Fruit fly (Drosophila melanogaster) whole organism, embryonic: Measurements from ENCODE around the gene Mlp84B.

ENCODE experiments used
- BtbVII ChIP-seq: fragments of 200-800 bp; sonication (Bioruptor generic); optimal IDR thresholded peaks from 3 replicates; lab custom pipeline; 2017; ENCODE audit warnings: missing biosample characterization, mild to moderate bottlenecking, missing genetic modification characterization
- CG10366 ChIP-seq: fragments of 200-800 bp; sonication (Bioruptor generic); IDR thresholded peaks from 2 replicates; pipeline ENCODE4 v1.3.6; 2022; ENCODE audit warnings: missing biosample characterization, missing genetic modification characterization
- CG10462 ChIP-seq: fragments of 200-800 bp; sonication (Bioruptor generic); optimal IDR thresholded peaks from 2 replicates; lab custom pipeline; 2016; ENCODE audit warnings: missing biosample characterization, missing genetic modification characterization
- CG10979 ChIP-seq: fragments of 200-800 bp; sonication (Bioruptor generic); optimal IDR thresholded peaks from 2 replicates; lab custom pipeline; 2018; ENCODE audit warnings: missing biosample characterization, mild to moderate bottlenecking, missing genetic modification characterization, moderate library complexity
- CG13775 ChIP-seq: fragments of 200-800 bp; sonication (Bioruptor generic); optimal IDR thresholded peaks from 3 replicates; lab custom pipeline; 2017; ENCODE audit warnings: missing biosample characterization, mild to moderate bottlenecking, missing genetic modification characterization
- CG15269 ChIP-seq: fragments of 200-800 bp; sonication (Bioruptor generic); optimal IDR thresholded peaks from 2 replicates; lab custom pipeline; 2018; ENCODE audit warnings: missing biosample characterization, mild to moderate bottlenecking, missing genetic modification characterization, moderate library complexity
- CG15514 ChIP-seq: fragments of 200-800 bp; sonication (Bioruptor generic); optimal IDR thresholded peaks from 3 replicates; lab custom pipeline; 2017; ENCODE audit warnings: missing biosample characterization, missing genetic modification characterization, mild to moderate bottlenecking, moderate library complexity, missing genetic modification reagents
- CG15696 ChIP-seq: fragments of 200-800 bp; sonication (Bioruptor generic); optimal IDR thresholded peaks from 2 replicates; lab custom pipeline; 2019; ENCODE audit warnings: missing biosample characterization, mild to moderate bottlenecking, missing genetic modification characterization, moderate library complexity
- CG1603 ChIP-seq: fragments of 200-800 bp; sonication (Bioruptor generic); optimal IDR thresholded peaks from 2 replicates; lab custom pipeline; 2019; ENCODE audit warnings: missing biosample characterization, mild to moderate bottlenecking, missing genetic modification characterization, moderate library complexity
- CG1792 ChIP-seq: fragments of 200-800 bp; sonication (Bioruptor generic); optimal IDR thresholded peaks from 2 replicates; lab custom pipeline; 2016; ENCODE audit warnings: missing biosample characterization, missing genetic modification characterization
- CG30020 ChIP-seq: fragments of 200-800 bp; optimal IDR thresholded peaks from 2 replicates; lab custom pipeline; 2019; ENCODE audit warnings: missing biosample characterization, mild to moderate bottlenecking, missing genetic modification characterization, moderate library complexity
- CG3065 ChIP-seq: fragments of 200-800 bp; sonication (Bioruptor generic); optimal IDR thresholded peaks from 2 replicates; lab custom pipeline; 2016; ENCODE audit warnings: missing biosample characterization, missing genetic modification characterization
- CG31365 ChIP-seq: fragments of 200-800 bp; sonication (Bioruptor generic); optimal IDR thresholded peaks from 2 replicates; lab custom pipeline; 2018; ENCODE audit warnings: missing biosample characterization, mild to moderate bottlenecking, missing genetic modification characterization
- CG3407 ChIP-seq: fragments of 200-800 bp; sonication (Bioruptor generic); optimal IDR thresholded peaks from 2 replicates; lab custom pipeline; 2018; ENCODE audit warnings: missing biosample characterization, mild to moderate bottlenecking, missing genetic modification characterization
- CG34422 ChIP-seq: fragments of 200-800 bp; sonication (Bioruptor generic); IDR thresholded peaks from 3 replicates; pipeline ENCODE4 v1.3.6; 2022; ENCODE audit warnings: missing biosample characterization, missing genetic modification characterization
- CG3726 ChIP-seq: fragments of 200-800 bp; sonication (Bioruptor generic); IDR thresholded peaks from 3 replicates; pipeline ENCODE4, ENCODE4 v1.3.6; 2022; ENCODE audit warnings: missing biosample characterization, missing genetic modification characterization
- CG4617 ChIP-seq: fragments of 200-800 bp; sonication (Bioruptor generic); optimal IDR thresholded peaks from 3 replicates; lab custom pipeline; 2016; ENCODE audit warnings: missing biosample characterization, missing genetic modification characterization, borderline replicate concordance
- CG4854 ChIP-seq: fragments of 200-800 bp; sonication (Bioruptor generic); optimal IDR thresholded peaks from 2 replicates; lab custom pipeline; 2016; ENCODE audit warnings: missing biosample characterization, missing genetic modification characterization, inconsistent platforms
- CG6654 ChIP-seq: fragments of 200-800 bp; sonication (Bioruptor generic); optimal IDR thresholded peaks from 2 replicates; lab custom pipeline; 2017; ENCODE audit warnings: missing biosample characterization, mild to moderate bottlenecking, missing genetic modification characterization
- CG6765 ChIP-seq: fragments of 200-800 bp; sonication (Bioruptor generic); optimal IDR thresholded peaks from 3 replicates; lab custom pipeline; 2017; ENCODE audit warnings: missing biosample characterization, mild to moderate bottlenecking, missing genetic modification characterization
- CG7745 ChIP-seq: fragments of 200-800 bp; sonication (Bioruptor generic); optimal IDR thresholded peaks from 2 replicates; lab custom pipeline; 2018; ENCODE audit warnings: missing biosample characterization, mild to moderate bottlenecking, missing genetic modification characterization, moderate library complexity
- CHES-1-like ChIP-seq: fragments of 200-800 bp; sonication (Bioruptor generic); optimal IDR thresholded peaks from 2 replicates; lab custom pipeline; 2016; ENCODE audit warnings: missing biosample characterization, missing genetic modification characterization
- CoRest ChIP-seq: fragments of 200-800 bp; sonication (Bioruptor generic); optimal IDR thresholded peaks from 3 replicates; lab custom pipeline; 2018; ENCODE audit warnings: missing biosample characterization, mild to moderate bottlenecking, missing genetic modification characterization, moderate library complexity
- Dll ChIP-seq: fragments of 200-800 bp; sonication (Bioruptor generic); IDR thresholded peaks from 4 replicates; pipeline ENCODE4 v1.3.6; 2022; ENCODE audit warnings: missing biosample characterization, missing genetic modification characterization; ENCODE audit not compliant: partially characterized antibody
- Fer3 ChIP-seq: fragments of 200-800 bp; sonication (Bioruptor generic); optimal IDR thresholded peaks from 2 replicates; lab custom pipeline; 2018; ENCODE audit warnings: missing biosample characterization, mild to moderate bottlenecking, missing genetic modification characterization, moderate library complexity
- GATAe ChIP-seq: fragments of 200-800 bp; sonication (Bioruptor generic); conservative IDR thresholded peaks from 2 replicates; pipeline ENCODE4 v1.3.6; 2022; ENCODE audit warnings: missing biosample characterization, missing genetic modification characterization
- Hr51 ChIP-seq, 2 experiments: fragments of 200-800 bp; sonication (Bioruptor generic); optimal IDR thresholded peaks; 2 replicates in 1 of 2; 3 replicates in 1 of 2; lab custom pipeline; 2016 to 2018; ENCODE audit warnings: missing biosample characterization in 2 of 2, missing genetic modification characterization in 2 of 2, mild to moderate bottlenecking in 1 of 2, moderate library complexity in 1 of 2
- Hsf ChIP-seq: fragments of 200-800 bp; sonication (Bioruptor generic); optimal IDR thresholded peaks from 3 replicates; lab custom pipeline; 2016; ENCODE audit warnings: missing biosample characterization, missing genetic modification characterization
- Lim3 ChIP-seq: fragments of 200-800 bp; sonication (Bioruptor generic); IDR thresholded peaks from 2 replicates; pipeline ENCODE4 v1.3.6; 2022; ENCODE audit warnings: missing biosample characterization, missing genetic modification characterization
- Mes4 ChIP-seq: fragments of 200-800 bp; sonication (Bioruptor generic); optimal IDR thresholded peaks from 2 replicates; lab custom pipeline; 2016; ENCODE audit warnings: missing biosample characterization, missing genetic modification characterization
- Nf-YA ChIP-seq: fragments of 200-800 bp; sonication (Bioruptor generic); IDR thresholded peaks from 2 replicates; pipeline ENCODE4 v1.3.6; 2022; ENCODE audit warnings: missing biosample characterization, missing genetic modification characterization
- Pdp1 ChIP-seq, 2 experiments: fragments of 200-800 bp; sonication (Bioruptor generic); optimal IDR thresholded peaks; 3 replicates each; lab custom pipeline; 2016; ENCODE audit warnings: missing biosample characterization in 2 of 2, missing genetic modification characterization in 2 of 2, mild to moderate bottlenecking in 1 of 2, moderate library complexity in 1 of 2
- Ptx1 ChIP-seq: fragments of 200-800 bp; sonication (Bioruptor generic); IDR thresholded peaks from 2 replicates; pipeline ENCODE4 v1.3.6; 2022; ENCODE audit warnings: missing biosample characterization, missing genetic modification characterization
- Usf ChIP-seq: fragments of 200-800 bp; sonication (Bioruptor generic); optimal IDR thresholded peaks from 2 replicates; lab custom pipeline; 2017; ENCODE audit warnings: missing genotype, missing biosample characterization, missing genetic modification characterization
- abd-A ChIP-seq: fragments of 200-800 bp; sonication (Bioruptor generic); optimal IDR thresholded peaks from 3 replicates; lab custom pipeline; 2019; ENCODE audit warnings: missing biosample characterization, mild to moderate bottlenecking, missing genetic modification characterization, moderate library complexity
- btn ChIP-seq: fragments of 200-800 bp; sonication (Bioruptor generic); optimal IDR thresholded peaks from 2 replicates; lab custom pipeline; 2016; ENCODE audit warnings: missing biosample characterization, missing genetic modification characterization
- cas ChIP-seq: fragments of 200-800 bp; sonication (Bioruptor generic); IDR thresholded peaks from 2 replicates; pipeline ENCODE4 v1.3.6; 2022; ENCODE audit warnings: missing biosample characterization, missing genetic modification characterization
- chn ChIP-seq: fragments of 200-800 bp; sonication (Bioruptor generic); optimal IDR thresholded peaks from 2 replicates; lab custom pipeline; 2016; ENCODE audit warnings: missing biosample characterization, missing genetic modification characterization
- crc ChIP-seq: fragments of 200-800 bp; sonication (Bioruptor generic); optimal IDR thresholded peaks from 2 replicates; lab custom pipeline; 2016; ENCODE audit warnings: missing biosample characterization, missing genetic modification characterization
- dimm ChIP-seq: fragments of 200-800 bp; sonication (Bioruptor generic); IDR thresholded peaks from 2 replicates; pipeline ENCODE4 v1.3.6; 2022; ENCODE audit warnings: missing biosample characterization, missing genetic modification characterization
- esg ChIP-seq: fragments of 200-800 bp; sonication (Bioruptor generic); conservative IDR thresholded peaks from 2 replicates; pipeline ENCODE4 v1.3.6; 2022; ENCODE audit warnings: missing biosample characterization, missing genetic modification characterization
- gsb ChIP-seq: fragments of 200-800 bp; sonication (Bioruptor generic); IDR thresholded peaks from 2 replicates; pipeline ENCODE4 v1.3.6; 2022; ENCODE audit warnings: missing biosample characterization, missing genetic modification characterization
- klu ChIP-seq: fragments of 200-800 bp; sonication (Bioruptor generic); IDR thresholded peaks from 2 replicates; pipeline ENCODE4 v1.3.6; 2022; ENCODE audit warnings: missing biosample characterization, missing genetic modification characterization
- lbe ChIP-seq: fragments of 200-800 bp; sonication (Bioruptor generic); optimal IDR thresholded peaks from 2 replicates; lab custom pipeline; 2016; ENCODE audit warnings: missing biosample characterization, mild to moderate bottlenecking, missing genetic modification characterization
- mirr ChIP-seq: fragments of 200-800 bp; sonication (Bioruptor generic); optimal IDR thresholded peaks from 3 replicates; lab custom pipeline; 2018; ENCODE audit warnings: missing biosample characterization, mild to moderate bottlenecking, missing genetic modification characterization
- pho ChIP-seq: fragments of 200-800 bp; sonication (Bioruptor generic); optimal IDR thresholded peaks from 2 replicates; lab custom pipeline; 2016; ENCODE audit warnings: missing biosample characterization, missing genetic modification characterization
- pzg ChIP-seq: fragments of 200-800 bp; sonication (Bioruptor generic); optimal IDR thresholded peaks from 3 replicates; lab custom pipeline; 2018; ENCODE audit warnings: missing biosample characterization, mild to moderate bottlenecking, missing genetic modification characterization, moderate library complexity
- sens-2 ChIP-seq: fragments of 200-800 bp; sonication (Bioruptor generic); IDR thresholded peaks from 2 replicates; pipeline ENCODE4 v1.3.6; 2022; ENCODE audit warnings: missing biosample characterization, missing genetic modification characterization
- slbo ChIP-seq: fragments of 200-800 bp; sonication (Bioruptor generic); IDR thresholded peaks from 2 replicates; pipeline ENCODE4 v1.3.6; 2022; ENCODE audit warnings: missing biosample characterization, missing genetic modification characterization
- z ChIP-seq: fragments of 200-800 bp; sonication (Bioruptor generic); IDR thresholded peaks from 3 replicates; pipeline ENCODE4 v1.3.6; 2022; ENCODE audit warnings: missing biosample characterization, missing genetic modification characterization
- zfh1 ChIP-seq: fragments of 200-800 bp; sonication (Bioruptor generic); IDR thresholded peaks from 3 replicates; pipeline ENCODE4 v1.3.6; 2022; ENCODE audit warnings: missing biosample characterization, missing genetic modification characterization

Mlp84B gene

dm6 chr3R:7081972-7082371, 35.6 kb downstream of the Mlp84B start, which contains the start of gene Dpck (continued):
- TF ChIP-seq CG4854 (GFP tag; lab: Kevin White, UChicago) = peak; percentile 28
- no peak for TF ChIP-seq slbo
- TF ChIP-seq CG34422 (GFP tag; lab: Robert Waterston, UW) = no peak
- peak; percentile 2 for TF ChIP-seq CG15514
- no peak for TF ChIP-seq CG6765 (GFP tag; lab: Kevin White, UChicago)
- TF ChIP-seq CG10462 = no peak
- peak; percentile 23 for TF ChIP-seq CG10979
- peak in 1 of 2 experiments; percentile 45 for TF ChIP-seq Pdp1 (GFP tag; optimal IDR thresholded peaks at IDR 0.05; lab: Kevin White, UChicago)
- TF ChIP-seq mirr (GFP tag; lab: Kevin White, UChicago) = no peak
- no peak for TF ChIP-seq Lim3 (GFP tag; lab: Robert Waterston, UW)
- TF ChIP-seq z (GFP tag; lab: Robert Waterston, UW) = no peak
- no peak for TF ChIP-seq sens-2
- TF ChIP-seq GATAe (GFP tag; lab: Robert Waterston, UW) = no peak
- TF ChIP-seq CG1603 (tag; lab: Kevin White, UChicago) = peak; percentile 51
- no peak for TF ChIP-seq CG3407 (GFP tag; lab: Kevin White, UChicago)
- peak; percentile 9 for TF ChIP-seq CG13775
- peak; percentile 42 for TF ChIP-seq CoRest (tag; lab: Kevin White, UChicago)
- no peak for TF ChIP-seq cas
- TF ChIP-seq Fer3 (tag; lab: Kevin White, UChicago) = no peak
- no peak for TF ChIP-seq pho (GFP tag; lab: Kevin White, UChicago)
- no peak for TF ChIP-seq crc (GFP tag; lab: Kevin White, UChicago)
- TF ChIP-seq Mes4 = peak; percentile 4
- peak; percentile 38 for TF ChIP-seq lbe (GFP tag; lab: Kevin White, UChicago)
- TF ChIP-seq zfh1 (GFP tag; lab: Robert Waterston, UW) = no peak
- TF ChIP-seq CG31365 (tag; lab: Kevin White, UChicago) = no peak
- TF ChIP-seq Usf (GFP tag; lab: Kevin White, UChicago) = no peak
- TF ChIP-seq Nf-YA (GFP tag; lab: Robert Waterston, UW) = no peak
- no peak for TF ChIP-seq klu
- peak; percentile 64 for TF ChIP-seq CG4617
- TF ChIP-seq Ptx1 (GFP tag; lab: Robert Waterston, UW) = 0 out of 2 replicates have a peak, but pooled peaks have one; percentile 6
- no peak for TF ChIP-seq CG3726 (GFP tag; lab: Robert Waterston, UW)
- no peak for TF ChIP-seq CG7745
- no peak for TF ChIP-seq BtbVII (GFP tag; lab: Kevin White, UChicago)
- TF ChIP-seq CG1792 = no peak
- TF ChIP-seq dimm (GFP tag; lab: Robert Waterston, UW) = no peak
- no peak for TF ChIP-seq abd-A (tag; lab: Kevin White, UChicago)
- no peak for TF ChIP-seq btn
- TF ChIP-seq Hsf = peak; percentile 25
- no peak for TF ChIP-seq CHES-1-like (GFP tag; lab: Kevin White, UChicago)
- TF ChIP-seq Dll = no peak
- TF ChIP-seq chn = no peak
- TF ChIP-seq CG30020 (tag; lab: Kevin White, UChicago) = peak; percentile 92
- TF ChIP-seq CG15269 (tag; lab: Kevin White, UChicago) = peak; percentile 36
- TF ChIP-seq gsb (GFP tag; lab: Robert Waterston, UW) = no peak
- TF ChIP-seq pzg (GFP tag; lab: Kevin White, UChicago) = peak; percentile 57
- no peak for TF ChIP-seq CG3065 (GFP tag; lab: Kevin White, UChicago)
- TF ChIP-seq Hr51 (GFP tag; optimal IDR thresholded peaks at IDR 0.05; lab: Kevin White, UChicago) = peak in 1 of 2 experiments; percentile 19
- TF ChIP-seq esg (GFP tag; lab: Robert Waterston, UW) = no peak
- no peak; the same call in 1 of the 2 replicates for TF ChIP-seq CG10366
- TF ChIP-seq CG6654 (GFP tag; lab: Kevin White, UChicago) = no peak
- TF ChIP-seq CG15696 (tag; lab: Kevin White, UChicago) = no peak
